Fruit fly (Drosophila melanogaster) whole organism, adult: ENCODE results near the gene CG4041.

ENCODE experiments used
- CG11617 ChIP-seq: fragments of 200-800 bp; sonication (Bioruptor generic); optimal IDR thresholded peaks from 2 replicates; lab custom pipeline; 2017; ENCODE audit warnings: mild to moderate bottlenecking, missing biosample characterization, missing genetic modification reagents, missing genetic modification characterization
- CG12768 ChIP-seq: fragments of 200-800 bp; sonication (Bioruptor generic); optimal IDR thresholded peaks from 2 replicates; lab custom pipeline; 2017; ENCODE audit warnings: missing biosample characterization, missing genetic modification characterization, mild to moderate bottlenecking, moderate library complexity, missing genetic modification reagents
- CG14711 ChIP-seq: fragments of 200-800 bp; sonication (Bioruptor generic); optimal IDR thresholded peaks from 2 replicates; lab custom pipeline; 2018; ENCODE audit warnings: missing biosample characterization, mild to moderate bottlenecking, missing genetic modification characterization, moderate library complexity
- CG1620 ChIP-seq: fragments of 200-800 bp; sonication (Bioruptor generic); optimal IDR thresholded peaks from 2 replicates; lab custom pipeline; 2016; ENCODE audit warnings: missing biosample characterization, missing genetic modification characterization
- CG33017 ChIP-seq: fragments of 200-800 bp; sonication (Bioruptor generic); optimal IDR thresholded peaks from 2 replicates; lab custom pipeline; 2018; ENCODE audit warnings: missing biosample characterization, mild to moderate bottlenecking, missing genetic modification characterization, moderate library complexity
- CG5204 ChIP-seq: fragments of 200-800 bp; sonication (Bioruptor generic); optimal IDR thresholded peaks from 2 replicates; lab custom pipeline; 2016; ENCODE audit warnings: missing biosample characterization, missing genetic modification characterization
- CG7045 ChIP-seq: fragments of 200-800 bp; sonication (Bioruptor generic); optimal IDR thresholded peaks from 2 replicates; lab custom pipeline; 2017; ENCODE audit warnings: missing biosample characterization, mild to moderate bottlenecking, missing genetic modification characterization
- CG7101 ChIP-seq: fragments of 200-800 bp; sonication (Bioruptor generic); optimal IDR thresholded peaks from 2 replicates; lab custom pipeline; 2018; ENCODE audit warnings: missing biosample characterization, mild to moderate bottlenecking, missing genetic modification characterization, moderate library complexity
- Clk ChIP-seq: fragments of 200-800 bp; sonication (Bioruptor generic); optimal IDR thresholded peaks from 2 replicates; lab custom pipeline; 2017; ENCODE audit warnings: missing biosample characterization, missing genetic modification characterization
- Crg-1 ChIP-seq: fragments of 200-800 bp; sonication (Bioruptor generic); optimal IDR thresholded peaks from 2 replicates; lab custom pipeline; 2016; ENCODE audit warnings: missing biosample characterization, missing genetic modification characterization
- Hr96 ChIP-seq: fragments of 200-800 bp; sonication (Bioruptor generic); optimal IDR thresholded peaks from 2 replicates; lab custom pipeline; 2016; ENCODE audit warnings: missing biosample characterization, missing genetic modification characterization
- Mnt ChIP-seq: fragments of 200-800 bp; sonication (Bioruptor generic); optimal IDR thresholded peaks from 2 replicates; lab custom pipeline; 2016; ENCODE audit warnings: missing biosample characterization, mild to moderate bottlenecking, missing genetic modification characterization
- bab1 ChIP-seq: fragments of 200-800 bp; sonication (Bioruptor generic); optimal IDR thresholded peaks from 3 replicates; lab custom pipeline; 2019; ENCODE audit warnings: missing biosample characterization, mild to moderate bottlenecking, missing genetic modification characterization, moderate library complexity
- cic ChIP-seq: fragments of 200-800 bp; sonication (Bioruptor generic); optimal IDR thresholded peaks from 2 replicates; lab custom pipeline; 2017; ENCODE audit warnings: missing biosample characterization, mild to moderate bottlenecking, missing genetic modification characterization, moderate library complexity
- cnc ChIP-seq, 2 experiments: fragments of >200 bp; optimal IDR thresholded peaks; 2 replicates each; lab custom pipeline; 2017
- kay ChIP-seq: fragments of 200-800 bp; sonication (Bioruptor generic); peaks from one replicate; lab custom pipeline; 2016; ENCODE audit warnings: missing biosample characterization, missing genetic modification characterization, borderline replicate concordance
- ovo ChIP-seq: fragments of 200-800 bp; sonication (Bioruptor generic); optimal IDR thresholded peaks from 2 replicates; lab custom pipeline; 2016; ENCODE audit warnings: missing biosample characterization, missing genetic modification characterization
- pad ChIP-seq: fragments of 200-800 bp; sonication (Bioruptor generic); optimal IDR thresholded peaks from 3 replicates; lab custom pipeline; 2017; ENCODE audit warnings: missing biosample characterization, missing genetic modification characterization, mild to moderate bottlenecking, moderate library complexity, missing genetic modification reagents
- tj ChIP-seq: fragments of 200-800 bp; sonication (Bioruptor generic); optimal IDR thresholded peaks from 3 replicates; lab custom pipeline; 2017; ENCODE audit warnings: missing biosample characterization, mild to moderate bottlenecking, missing genetic modification characterization, moderate library complexity
- toe ChIP-seq: fragments of 200-800 bp; sonication (Bioruptor generic); optimal IDR thresholded peaks from 2 replicates; lab custom pipeline; 2016; ENCODE audit warnings: missing biosample characterization, missing genetic modification characterization

Gene CG4041

DNA sequence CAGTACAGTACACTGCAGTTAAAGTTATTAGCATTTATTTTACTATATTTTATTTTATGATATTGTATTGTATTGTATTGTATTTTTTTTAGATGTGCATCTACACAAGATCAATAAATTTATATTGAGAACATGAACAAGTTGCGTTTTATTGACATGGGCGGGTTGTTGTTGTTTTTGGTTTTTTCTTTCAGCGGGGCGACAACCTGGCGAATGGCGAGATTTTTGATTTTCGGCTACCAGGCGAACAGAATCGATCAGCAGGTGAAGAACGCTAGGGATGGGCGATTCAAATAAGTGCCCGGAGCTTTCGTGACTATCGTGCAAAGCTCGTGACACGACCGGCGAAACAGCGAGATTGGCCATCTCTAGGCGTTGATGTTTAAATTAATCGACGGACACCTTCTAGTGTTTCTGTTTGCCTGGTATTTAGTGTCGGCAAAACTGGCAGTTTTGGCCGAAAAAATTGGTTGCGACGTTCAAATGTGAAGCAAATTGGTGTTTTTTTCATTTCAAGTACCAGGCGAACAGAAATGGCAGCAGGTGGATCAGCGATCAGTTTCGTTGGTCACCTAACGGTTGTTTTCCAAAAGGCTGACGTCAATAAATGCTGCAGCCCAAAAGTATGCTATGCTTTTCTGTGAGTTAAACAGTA, 37.7 kb upstream of the CG4041 start:
- peak; percentile 13 for TF ChIP-seq Crg-1
- peak; percentile 12 for TF ChIP-seq CG11617 (GFP tag; lab: Kevin White, UChicago)
- peak; percentile 97 for TF ChIP-seq ovo (GFP tag; lab: Kevin White, UChicago)
- TF ChIP-seq tj, result peak; percentile 61
- no peak for TF ChIP-seq Clk (GFP tag; lab: Kevin White, UChicago)
- no peak for TF ChIP-seq CG33017 (tag; lab: Kevin White, UChicago)
- no peak for TF ChIP-seq CG1620 (GFP tag; lab: Kevin White, UChicago)
- TF ChIP-seq bab1 (GFP tag; lab: Kevin White, UChicago), result peak; percentile 79
- TF ChIP-seq Hr96 (GFP tag; lab: Kevin White, UChicago), result no peak

DNA sequence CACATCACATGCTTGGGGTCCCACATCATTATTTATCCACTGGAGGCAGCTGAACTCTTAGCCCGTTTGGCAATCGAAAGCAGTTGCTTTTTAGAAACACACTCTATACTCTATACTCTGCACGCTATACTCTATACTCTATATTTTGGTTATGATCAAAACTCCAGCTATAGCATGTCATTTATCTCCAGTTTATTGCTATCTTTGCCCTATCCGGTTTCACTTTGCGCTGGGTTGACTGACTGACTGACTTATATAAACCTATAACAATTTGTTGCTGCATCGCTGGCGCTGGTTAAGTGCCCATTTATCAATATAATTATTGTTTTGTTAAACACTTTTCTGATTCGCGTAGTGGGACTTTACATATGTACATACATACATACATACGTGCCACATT, 25.3 kb upstream of the CG4041 start:
- no peak for TF ChIP-seq pad (GFP tag; lab: Kevin White, UChicago)
- peak; percentile 59 for TF ChIP-seq kay (GFP tag; lab: Kevin White, UChicago)
- no peak for TF ChIP-seq CG33017 (tag; lab: Kevin White, UChicago)
- TF ChIP-seq Mnt (GFP tag; lab: Kevin White, UChicago), result no peak
- no peak for TF ChIP-seq Clk (GFP tag; lab: Kevin White, UChicago)
- TF ChIP-seq CG1620 (GFP tag; lab: Kevin White, UChicago), result no peak
- TF ChIP-seq CG5204, result no peak
- no peak for TF ChIP-seq CG7101 (tag; lab: Kevin White, UChicago)

DNA sequence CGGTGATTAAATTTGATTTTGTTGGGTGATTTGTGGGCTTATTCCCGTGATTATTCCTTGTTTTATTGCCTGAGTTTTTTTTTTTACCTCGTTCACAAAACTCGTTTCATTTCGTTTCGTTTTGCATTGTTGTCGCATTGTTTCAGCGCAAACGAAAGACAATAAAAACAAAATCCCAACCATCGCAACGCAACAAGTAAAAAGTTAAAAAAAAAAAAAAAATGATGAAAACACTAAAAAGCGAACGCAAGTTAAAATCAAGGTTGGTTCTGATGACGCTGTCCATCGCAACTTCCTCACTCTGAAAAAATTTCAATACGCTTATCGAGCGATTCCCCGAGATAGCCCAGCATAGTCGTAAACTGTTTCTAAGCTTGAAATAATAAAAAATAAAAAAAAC, 23.3 kb upstream of the CG4041 start:
- TF ChIP-seq tj (peak; percentile 82), cic (no peak), Crg-1 (no peak), bab1 (GFP tag; lab: Kevin White, UChicago) (no peak), CG7101 (tag; lab: Kevin White, UChicago) (no peak)

DNA sequence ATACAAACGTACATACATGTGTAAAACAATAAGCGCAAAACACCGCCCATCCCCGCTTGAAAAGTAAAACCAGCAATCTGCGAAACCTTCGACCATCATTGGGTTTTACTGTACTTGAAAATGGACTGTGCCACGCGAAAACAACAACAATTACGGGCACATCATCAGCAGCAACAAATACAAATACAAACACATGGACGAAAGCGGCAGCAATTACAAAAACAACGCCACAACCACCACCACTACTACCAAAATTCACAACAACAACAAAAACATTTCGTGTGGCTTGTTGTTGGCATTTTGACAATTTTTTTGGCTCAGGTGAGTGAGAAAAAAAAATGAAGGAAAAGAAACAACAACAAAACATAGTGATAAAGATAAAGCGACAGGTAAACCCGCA, 22.3 kb upstream of the CG4041 start:
- TF ChIP-seq CG7101 (tag; lab: Kevin White, UChicago) (no peak), Clk (GFP tag; lab: Kevin White, UChicago) (no peak)

DNA sequence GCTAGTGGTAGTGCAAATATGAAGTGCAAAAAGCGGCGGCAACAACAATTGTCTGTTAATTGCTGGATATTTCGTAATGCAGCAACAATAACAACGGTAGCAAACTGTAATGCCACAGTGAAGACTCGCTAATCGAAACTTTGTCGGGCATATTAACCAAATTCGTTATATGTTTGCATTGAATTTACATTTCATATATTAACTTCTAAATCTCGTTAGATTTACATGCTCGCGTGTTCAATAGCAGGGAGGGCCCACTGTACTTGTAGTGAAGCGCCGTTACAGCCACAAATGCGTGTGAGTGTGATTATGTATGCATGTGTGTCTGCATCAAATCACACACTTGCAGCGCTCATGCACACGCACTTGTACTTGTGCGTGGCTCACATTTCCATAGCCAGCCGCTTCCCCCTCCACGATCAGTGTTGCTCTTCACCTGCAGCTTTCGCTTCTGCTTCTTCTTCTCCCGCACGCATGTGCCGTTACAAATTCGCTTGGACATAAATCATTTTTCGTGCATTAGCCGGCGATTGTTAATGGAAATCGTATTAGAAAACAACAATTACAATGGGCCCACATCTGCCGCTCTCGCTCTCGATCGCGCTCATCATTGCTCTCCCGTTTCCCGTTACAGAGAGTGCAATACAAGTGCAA, 21.7 kb upstream of the CG4041 start:
- TF ChIP-seq toe (GFP tag; lab: Kevin White, UChicago) (peak; percentile 90), CG12768 (GFP tag; lab: Kevin White, UChicago) (peak; percentile 90), Mnt (GFP tag; lab: Kevin White, UChicago) (peak; percentile 85), CG33017 (tag; lab: Kevin White, UChicago) (peak; percentile 88), CG7101 (tag; lab: Kevin White, UChicago) (peak; percentile 95), Hr96 (GFP tag; lab: Kevin White, UChicago) (peak; percentile 96), CG11617 (GFP tag; lab: Kevin White, UChicago) (peak; percentile 81), kay (GFP tag; lab: Kevin White, UChicago) (peak; percentile 56), Crg-1 (peak; percentile 88), cic (peak; percentile 67), pad (GFP tag; lab: Kevin White, UChicago) (peak; percentile 92), cnc (optimal IDR thresholded peaks at IDR 0.05; lab: Kevin White, UChicago) (no peak), Clk (GFP tag; lab: Kevin White, UChicago) (peak; percentile 79), ovo (GFP tag; lab: Kevin White, UChicago) (peak; percentile 92), CG14711 (tag; lab: Kevin White, UChicago) (peak; percentile 89), tj (peak; percentile 80), CG7045 (GFP tag; lab: Kevin White, UChicago) (peak; percentile 88), CG1620 (GFP tag; lab: Kevin White, UChicago) (peak; percentile 96), CG5204 (peak; percentile 89), bab1 (GFP tag; lab: Kevin White, UChicago) (peak; percentile 97)

DNA sequence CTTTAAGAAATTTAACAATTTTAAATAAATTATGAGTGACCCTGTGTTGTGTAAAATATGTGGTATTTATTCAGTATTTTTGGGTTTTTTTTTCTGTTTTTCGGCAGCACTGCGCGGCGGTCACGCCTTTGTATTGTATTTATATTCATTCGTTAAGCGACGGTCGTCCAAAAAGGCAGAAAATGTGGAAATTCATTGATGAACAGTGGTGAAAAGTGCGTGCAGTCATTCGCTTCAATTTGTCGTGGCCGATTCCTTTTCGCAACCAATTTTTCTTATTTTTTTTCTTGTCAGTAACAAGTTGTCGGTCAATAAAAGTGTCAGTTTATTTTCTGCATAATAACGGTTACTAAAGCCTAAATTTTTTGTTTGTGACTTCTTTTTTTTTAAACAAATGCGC, 20.7 kb upstream of the CG4041 start, which contains the start of gene Ptp4E:
TSS of gene Ptp4E (plus strand) at position 143 of the 400 bp plus-strand sequence.
- TF ChIP-seq bab1 (GFP tag; lab: Kevin White, UChicago) (peak; percentile 57), CG14711 (tag; lab: Kevin White, UChicago) (no peak), Mnt (GFP tag; lab: Kevin White, UChicago) (peak; percentile 38), ovo (GFP tag; lab: Kevin White, UChicago) (no peak), tj (peak; percentile 63), CG7101 (tag; lab: Kevin White, UChicago) (peak; percentile 24), CG5204 (no peak), cnc (optimal IDR thresholded peaks at IDR 0.05; lab: Kevin White, UChicago) (no peak), CG11617 (GFP tag; lab: Kevin White, UChicago) (no peak), Hr96 (GFP tag; lab: Kevin White, UChicago) (no peak), CG33017 (tag; lab: Kevin White, UChicago) (no peak), CG1620 (GFP tag; lab: Kevin White, UChicago) (no peak), toe (GFP tag; lab: Kevin White, UChicago) (no peak), pad (GFP tag; lab: Kevin White, UChicago) (no peak), CG7045 (GFP tag; lab: Kevin White, UChicago) (no peak), Clk (GFP tag; lab: Kevin White, UChicago) (no peak)
